Fruit fly (Drosophila melanogaster) whole organism, embryonic: ENCODE results near the gene Dh31.
A peak's percentile ranks its signal among the peaks of the same experiment; 100 is the strongest.

Experiments used
- ATbp ChIP-seq: fragments of 200-800 bp; sonication (Bioruptor generic); optimal IDR thresholded peaks from 2 replicates; lab custom pipeline; 2017; ENCODE audit warnings: missing biosample characterization, mild to moderate bottlenecking, missing genetic modification characterization, missing genetic modification reagents
- BEAF-32 ChIP-seq: fragments of 200-800 bp; sonication (Bioruptor generic); optimal IDR thresholded peaks from 3 replicates; lab custom pipeline; 2017; ENCODE audit warnings: missing biosample characterization, missing genetic modification characterization, mild to moderate bottlenecking, moderate library complexity, missing genetic modification reagents
- Bteb2 ChIP-seq: fragments of 200-800 bp; sonication (Bioruptor generic); optimal IDR thresholded peaks from 2 replicates; lab custom pipeline; 2016; ENCODE audit warnings: missing biosample characterization, missing genetic modification characterization
- C15 ChIP-seq: fragments of 200-800 bp; sonication (Bioruptor generic); IDR thresholded peaks from 3 replicates; pipeline ENCODE4 v1.3.6; 2022; ENCODE audit warnings: missing biosample characterization, missing genetic modification characterization
- CG12299 ChIP-seq: fragments of 200-800 bp; sonication (Bioruptor generic); optimal IDR thresholded peaks from 2 replicates; lab custom pipeline; 2018; ENCODE audit warnings: missing biosample characterization, mild to moderate bottlenecking, missing genetic modification characterization
- CG1529 ChIP-seq: fragments of 200-800 bp; sonication (Bioruptor generic); optimal IDR thresholded peaks from 3 replicates; lab custom pipeline; 2018; ENCODE audit warnings: missing biosample characterization, missing genetic modification characterization
- CG17385 ChIP-seq: fragments of 200-800 bp; sonication (Bioruptor generic); optimal IDR thresholded peaks from 3 replicates; lab custom pipeline; 2018; ENCODE audit warnings: missing biosample characterization, mild to moderate bottlenecking, missing genetic modification characterization
- CG1792 ChIP-seq: fragments of 200-800 bp; sonication (Bioruptor generic); optimal IDR thresholded peaks from 2 replicates; lab custom pipeline; 2016; ENCODE audit warnings: missing biosample characterization, missing genetic modification characterization
- CG2199 ChIP-seq: fragments of 200-800 bp; sonication (Bioruptor generic); IDR thresholded peaks from 3 replicates; pipeline ENCODE4 v1.3.6; 2022; ENCODE audit warnings: missing biosample characterization, missing genetic modification characterization
- CG2678 ChIP-seq: fragments of 200-800 bp; sonication (Bioruptor generic); optimal IDR thresholded peaks from 3 replicates; lab custom pipeline; 2019; ENCODE audit warnings: missing biosample characterization, mild to moderate bottlenecking, missing genetic modification characterization, moderate library complexity
- CG30020 ChIP-seq: fragments of 200-800 bp; optimal IDR thresholded peaks from 2 replicates; lab custom pipeline; 2019; ENCODE audit warnings: missing biosample characterization, mild to moderate bottlenecking, missing genetic modification characterization, moderate library complexity
- CG30403 ChIP-seq: fragments of 200-800 bp; sonication (Bioruptor generic); optimal IDR thresholded peaks from 3 replicates; lab custom pipeline; 2016; ENCODE audit warnings: missing biosample characterization, missing genetic modification characterization
- CG3163 ChIP-seq: fragments of 200-800 bp; sonication (Bioruptor generic); optimal IDR thresholded peaks from 3 replicates; lab custom pipeline; 2016; ENCODE audit warnings: missing biosample characterization, missing genetic modification characterization
- CG32767 ChIP-seq: fragments of 200-800 bp; sonication (Bioruptor generic); IDR thresholded peaks from 2 replicates; pipeline ENCODE4 v1.3.6; 2022; ENCODE audit warnings: missing biosample characterization, missing genetic modification characterization
- CG3726 ChIP-seq: fragments of 200-800 bp; sonication (Bioruptor generic); IDR thresholded peaks from 3 replicates; pipeline ENCODE4, ENCODE4 v1.3.6; 2022; ENCODE audit warnings: missing biosample characterization, missing genetic modification characterization
- CG5245 ChIP-seq: fragments of 200-800 bp; sonication (Bioruptor generic); optimal IDR thresholded peaks from 3 replicates; lab custom pipeline; 2016; ENCODE audit warnings: missing biosample characterization, missing genetic modification characterization
- CG6254 ChIP-seq: fragments of 200-800 bp; sonication (Bioruptor generic); optimal IDR thresholded peaks from 3 replicates; lab custom pipeline; 2017; ENCODE audit warnings: mild to moderate bottlenecking, missing biosample characterization, missing genetic modification reagents, missing genetic modification characterization
- Dip2 ChIP-seq: fragments of 200-800 bp; sonication (Bioruptor generic); IDR thresholded peaks from 2 replicates; pipeline ENCODE4 v1.3.6; 2022; ENCODE audit warnings: missing biosample characterization, missing genetic modification characterization
- ERR ChIP-seq: fragments of 200-800 bp; sonication (Bioruptor generic); optimal IDR thresholded peaks from 2 replicates; lab custom pipeline; 2016; ENCODE audit warnings: missing biosample characterization, missing genetic modification characterization
- HHEX ChIP-seq: fragments of 200-800 bp; sonication (Bioruptor generic); optimal IDR thresholded peaks from 3 replicates; lab custom pipeline; 2017; ENCODE audit warnings: missing biosample characterization, mild to moderate bottlenecking, missing genetic modification characterization, missing genetic modification reagents
- HmgD ChIP-seq: fragments of 200-800 bp; sonication (Bioruptor generic); optimal IDR thresholded peaks from 3 replicates; lab custom pipeline; 2016; ENCODE audit warnings: missing biosample characterization, missing genetic modification characterization
- Hr51 ChIP-seq, 2 experiments: fragments of 200-800 bp; sonication (Bioruptor generic); optimal IDR thresholded peaks; 2 replicates in 1 of 2; 3 replicates in 1 of 2; lab custom pipeline; 2016 to 2018; ENCODE audit warnings: missing biosample characterization in 2 of 2, missing genetic modification characterization in 2 of 2, mild to moderate bottlenecking in 1 of 2, moderate library complexity in 1 of 2
- Jarid2 ChIP-seq: fragments of 200-800 bp; sonication (Bioruptor generic); optimal IDR thresholded peaks from 3 replicates; lab custom pipeline; 2017; ENCODE audit warnings: mild to moderate bottlenecking, missing biosample characterization, missing genetic modification reagents, missing genetic modification characterization
- MBD-R2 ChIP-seq: fragments of 200-800 bp; sonication (Bioruptor generic); IDR thresholded peaks from 2 replicates; pipeline ENCODE4 v1.3.6; 2022; ENCODE audit warnings: missing biosample characterization, missing genetic modification characterization
- MESR4 ChIP-seq: fragments of 200-800 bp; sonication (Bioruptor generic); optimal IDR thresholded peaks from 2 replicates; lab custom pipeline; 2018; ENCODE audit warnings: missing biosample characterization, mild to moderate bottlenecking, missing genetic modification characterization, moderate library complexity
- Med ChIP-seq: fragments of 200-800 bp; sonication (Bioruptor generic); peaks from one replicate; lab custom pipeline; 2016; ENCODE audit warnings: missing biosample characterization, missing genetic modification characterization, mild to moderate bottlenecking, inconsistent platforms, moderate library complexity
- Tbp ChIP-seq: fragments of >200 bp; optimal IDR thresholded peaks from 2 replicates; lab custom pipeline; 2018; ENCODE audit warnings: missing biosample characterization, missing genetic modification characterization
- Usf ChIP-seq: fragments of 200-800 bp; sonication (Bioruptor generic); optimal IDR thresholded peaks from 2 replicates; lab custom pipeline; 2017; ENCODE audit warnings: missing genotype, missing biosample characterization, missing genetic modification characterization
- aop ChIP-seq: fragments of 200-800 bp; sonication (Bioruptor generic); IDR thresholded peaks from 2 replicates; pipeline ENCODE4 v1.3.6; 2022; ENCODE audit warnings: missing biosample characterization, missing genetic modification characterization
- ara ChIP-seq: fragments of 200-800 bp; sonication (Bioruptor generic); IDR thresholded peaks from 2 replicates; pipeline ENCODE4 v1.3.6; 2022; ENCODE audit warnings: missing biosample characterization, missing genetic modification characterization
- br ChIP-seq: fragments of >200 bp; optimal IDR thresholded peaks from 2 replicates; lab custom pipeline; 2017
- cas ChIP-seq: fragments of 200-800 bp; sonication (Bioruptor generic); IDR thresholded peaks from 2 replicates; pipeline ENCODE4 v1.3.6; 2022; ENCODE audit warnings: missing biosample characterization, missing genetic modification characterization
- cato ChIP-seq: fragments of 200-800 bp; sonication (Bioruptor generic); optimal IDR thresholded peaks from 2 replicates; lab custom pipeline; 2016; ENCODE audit warnings: missing biosample characterization, missing genetic modification characterization, borderline replicate concordance
- cg ChIP-seq: fragments of 200-800 bp; sonication (Bioruptor generic); optimal IDR thresholded peaks from 3 replicates; lab custom pipeline; 2019; ENCODE audit warnings: missing biosample characterization, mild to moderate bottlenecking, missing genetic modification characterization, moderate library complexity
- chn ChIP-seq: fragments of 200-800 bp; sonication (Bioruptor generic); optimal IDR thresholded peaks from 2 replicates; lab custom pipeline; 2016; ENCODE audit warnings: missing biosample characterization, missing genetic modification characterization
- dm ChIP-seq: fragments of 200-800 bp; sonication (Bioruptor generic); optimal IDR thresholded peaks from 3 replicates; lab custom pipeline; 2016; ENCODE audit warnings: missing biosample characterization, missing genetic modification characterization
- esg ChIP-seq: fragments of 200-800 bp; sonication (Bioruptor generic); conservative IDR thresholded peaks from 2 replicates; pipeline ENCODE4 v1.3.6; 2022; ENCODE audit warnings: missing biosample characterization, missing genetic modification characterization
- gro ChIP-seq: fragments of 200-800 bp; sonication (Bioruptor generic); optimal IDR thresholded peaks from 2 replicates; lab custom pipeline; 2016; ENCODE audit warnings: missing biosample characterization, missing genetic modification characterization
- hth ChIP-seq: fragments of >200 bp; optimal IDR thresholded peaks from 2 replicates; lab custom pipeline; 2017; ENCODE audit warnings: inconsistent platforms
- prd ChIP-seq, 3 experiments: fragments of >200 bp in 2 of 3; fragments of 200-800 bp in 1 of 3; sonication (Bioruptor generic) in 1 of 3; optimal IDR thresholded peaks in 2 of 3; IDR thresholded peaks in 1 of 3; 2 replicates in 2 of 3; 3 replicates in 1 of 3; pipeline versions ENCODE4 v1.3.6 to Lab custom; 2017 to 2022; ENCODE audit warnings: missing biosample characterization in 1 of 3, missing genetic modification characterization in 1 of 3
- ranshi ChIP-seq: fragments of 200-800 bp; sonication (Bioruptor generic); IDR thresholded peaks from 2 replicates; pipeline ENCODE4 v1.3.6; 2022; ENCODE audit warnings: missing biosample characterization, missing genetic modification characterization
- sc ChIP-seq, 3 experiments: fragments of >200 bp in 2 of 3; fragments of 200-800 bp in 1 of 3; sonication (Bioruptor generic) in 1 of 3; optimal IDR thresholded peaks; 2 replicates in 2 of 3; 3 replicates in 1 of 3; lab custom pipeline; 2017; ENCODE audit warnings: mild to moderate bottlenecking in 1 of 3, missing biosample characterization in 1 of 3, missing genetic modification characterization in 1 of 3, missing genetic modification reagents in 1 of 3
- sens ChIP-seq: fragments of 200-800 bp; sonication (Bioruptor generic); peaks from one replicate; lab custom pipeline; 2016; ENCODE audit warnings: missing biosample characterization, missing genetic modification characterization
- shn ChIP-seq: fragments of 200-800 bp; sonication (Bioruptor generic); optimal IDR thresholded peaks from 3 replicates; lab custom pipeline; 2016; ENCODE audit warnings: missing biosample characterization, missing genetic modification characterization
- slbo ChIP-seq: fragments of 200-800 bp; sonication (Bioruptor generic); IDR thresholded peaks from 2 replicates; pipeline ENCODE4 v1.3.6; 2022; ENCODE audit warnings: missing biosample characterization, missing genetic modification characterization
- tll ChIP-seq, 2 experiments: fragments of 200-800 bp in 1 of 2; fragments of >200 bp in 1 of 2; sonication (Bioruptor generic) in 1 of 2; optimal IDR thresholded peaks; 2 replicates each; lab custom pipeline; 2017 to 2019; ENCODE audit warnings: missing biosample characterization in 2 of 2, missing genetic modification characterization in 2 of 2, mild to moderate bottlenecking in 1 of 2, moderate library complexity in 1 of 2
- toy ChIP-seq: fragments of 200-800 bp; sonication (Bioruptor generic); IDR thresholded peaks from 2 replicates; pipeline ENCODE4 v1.3.6; 2022; ENCODE audit warnings: missing biosample characterization, missing genetic modification characterization
- tup ChIP-seq: fragments of 200-800 bp; sonication (Bioruptor generic); optimal IDR thresholded peaks from 2 replicates; lab custom pipeline; 2016; ENCODE audit warnings: missing biosample characterization, mild to moderate bottlenecking, missing genetic modification characterization, moderate library complexity
- zfh1 ChIP-seq: fragments of 200-800 bp; sonication (Bioruptor generic); IDR thresholded peaks from 3 replicates; pipeline ENCODE4 v1.3.6; 2022; ENCODE audit warnings: missing biosample characterization, missing genetic modification characterization

Dh31 gene

DNA sequence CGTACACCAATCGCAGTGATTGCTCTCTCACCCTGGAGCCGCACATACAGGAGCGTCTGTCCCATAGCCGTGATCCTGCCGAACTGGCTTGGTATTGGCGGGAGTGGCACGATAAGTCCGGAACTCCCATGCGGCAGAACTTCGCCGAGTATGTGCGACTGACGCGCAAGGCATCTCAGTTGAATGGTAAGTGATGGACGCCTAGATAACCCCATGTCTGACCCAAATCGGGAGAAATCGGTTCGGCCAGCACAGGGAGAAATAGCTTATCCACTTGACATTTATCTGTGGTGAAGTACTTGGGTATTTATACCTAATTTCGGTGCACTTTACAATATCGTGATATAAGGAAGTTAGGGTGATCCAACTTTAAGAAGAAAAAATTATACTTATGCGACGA, 16.1 kb upstream of the Dh31 start:
- TF ChIP-seq slbo (GFP tag; lab: Robert Waterston, UW) (no peak), zfh1 (0 out of 3 replicates have a peak, but pooled peaks have one; percentile 7), Med (GFP tag; lab: Kevin White, UChicago) (peak; percentile 14), MBD-R2 (GFP tag; lab: Robert Waterston, UW) (0 out of 2 replicates have a peak, but pooled peaks have one; percentile 8), ATbp (GFP tag; lab: Kevin White, UChicago) (no peak), CG2199 (GFP tag; lab: Robert Waterston, UW) (0 out of 3 replicates have a peak, but pooled peaks have one; percentile 51)

DNA sequence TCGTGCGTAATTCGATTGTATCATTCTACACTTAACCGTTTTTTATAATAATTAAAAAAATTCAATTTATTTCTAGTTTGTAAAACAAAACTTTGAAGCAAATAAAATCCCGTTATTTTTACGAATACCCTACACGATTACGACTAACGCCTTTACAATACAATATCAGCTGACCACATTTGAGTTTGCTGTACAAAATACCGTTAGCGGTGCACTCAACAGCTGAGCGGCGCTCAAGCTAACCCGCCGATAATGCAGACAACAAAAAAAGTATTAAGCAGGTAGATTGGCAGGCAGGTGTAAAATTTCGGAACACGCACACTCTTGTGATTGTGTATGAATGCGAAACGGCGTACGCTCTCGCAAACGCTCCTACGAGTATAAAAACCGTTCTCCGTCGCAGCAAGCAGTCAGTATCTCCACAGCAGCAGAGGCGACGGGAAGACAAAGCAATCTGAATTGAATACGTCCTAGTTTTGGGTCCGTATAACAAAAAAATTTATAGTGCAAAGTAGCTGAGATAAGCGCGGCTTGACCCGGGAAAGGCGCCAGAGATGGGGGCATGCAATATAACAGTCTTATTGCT, 15.2 kb upstream of the Dh31 start, which contains the start of gene Acer:
Gene Acer, plus strand, starts transcription at position 210 of the 586 bp plus-strand sequence.
- TF ChIP-seq shn (GFP tag; lab: Kevin White, UChicago) (no peak), CG5245 (GFP tag; lab: Kevin White, UChicago) (no peak), ranshi (GFP tag; lab: Robert Waterston, UW) (no peak), Jarid2 (GFP tag; lab: Kevin White, UChicago) (peak; percentile 75), ara (GFP tag; lab: Robert Waterston, UW) (no peak), CG6254 (GFP tag; lab: Kevin White, UChicago) (no peak), CG12299 (tag; lab: Kevin White, UChicago) (no peak), prd (optimal IDR thresholded peaks at IDR 0.05; lab: Kevin White, UChicago) (no peak), prd (GFP tag; IDR thresholded peaks at IDR 0.05; lab: Robert Waterston, UW) (no peak), toy (GFP tag; lab: Robert Waterston, UW) (no peak), Bteb2 (GFP tag; lab: Kevin White, UChicago) (no peak), Hr51 (GFP tag; optimal IDR thresholded peaks at IDR 0.05; lab: Kevin White, UChicago) (no peak), Dip2 (GFP tag; lab: Robert Waterston, UW) (no peak), dm (GFP tag; lab: Kevin White, UChicago) (no peak), esg (GFP tag; lab: Robert Waterston, UW) (no peak), CG2678 (no peak), aop (GFP tag; lab: Robert Waterston, UW) (no peak), CG1792 (peak; percentile 4), CG30403 (GFP tag; lab: Kevin White, UChicago) (no peak), tll (GFP tag; optimal IDR thresholded peaks at IDR 0.05; lab: Kevin White, UChicago) (no peak), CG1529 (GFP tag; lab: Kevin White, UChicago) (no peak), Tbp (no peak), sens (GFP tag; lab: Kevin White, UChicago) (peak; percentile 80), br (lab: Kevin White, UChicago) (no peak), gro (GFP tag; lab: Kevin White, UChicago) (peak; percentile 24), chn (GFP tag; lab: Kevin White, UChicago) (no peak), CG3726 (no peak), CG3163 (no peak), MESR4 (peak; percentile 29), hth (lab: Kevin White, UChicago) (no peak), cas (GFP tag; lab: Robert Waterston, UW) (no peak), tup (no peak), HHEX (GFP tag; lab: Kevin White, UChicago) (no peak), CG17385 (GFP tag; lab: Kevin White, UChicago) (peak; percentile 5), cg (GFP tag; lab: Kevin White, UChicago) (peak; percentile 70), sc (optimal IDR thresholded peaks at IDR 0.05; lab: Kevin White, UChicago) (no peak), sc (GFP tag; optimal IDR thresholded peaks at IDR 0.05; lab: Kevin White, UChicago) (no peak), HmgD (GFP tag; lab: Kevin White, UChicago) (no peak), BEAF-32 (GFP tag; lab: Kevin White, UChicago) (peak; percentile 36), C15 (GFP tag; lab: Robert Waterston, UW) (no peak), cato (no peak), CG32767 (GFP tag; lab: Robert Waterston, UW) (no peak), ERR (GFP tag; lab: Kevin White, UChicago) (no peak), Usf (GFP tag; lab: Kevin White, UChicago) (no peak), CG30020 (tag; lab: Kevin White, UChicago) (no peak)
